Worm (Caenorhabditis elegans): ENCODE results near the gene D2045.5.

D2045.5 gene

ce11 chrIII:10469574-10470055, at the start of gene D2045.5:
D2045.5 (minus strand) TSS chrIII:10469624.
- TF ChIP-seq zip-5 (tag; optimal IDR thresholded peaks at IDR 0.05) = no peak
- no peak for TF ChIP-seq tbx-7 (tag; optimal IDR thresholded peaks at IDR 0.05)
- TF ChIP-seq ama-1 (optimal IDR thresholded peaks at IDR 0.05) = no peak
- no peak for TF ChIP-seq unc-55 (GFP tag; optimal IDR thresholded peaks at IDR 0.05)
- no peak for TF ChIP-seq nfya-1 (tag; optimal IDR thresholded peaks at IDR 0.05)
- TF ChIP-seq madf-2 (tag; optimal IDR thresholded peaks at IDR 0.05) = no peak
- no peak for TF ChIP-seq T23F11.4 (GFP tag; optimal IDR thresholded peaks at IDR 0.05)
- no peak for TF ChIP-seq pha-2 (tag; optimal IDR thresholded peaks at IDR 0.05)
- no peak for TF ChIP-seq hlh-30 (tag; optimal IDR thresholded peaks at IDR 0.05; ENCODE audit: insufficient read depth)
- TF ChIP-seq hlh-8 (tag; optimal IDR thresholded peaks at IDR 0.05) = no peak
- no peak for TF ChIP-seq mec-3 (tag; optimal IDR thresholded peaks at IDR 0.05; ENCODE audit: borderline replicate concordance)
- no peak for TF ChIP-seq eyg-1 (tag; optimal IDR thresholded peaks at IDR 0.05)
- TF ChIP-seq pros-1 (tag; optimal IDR thresholded peaks at IDR 0.05) = no peak
- no peak for TF ChIP-seq ceh-19 (GFP tag; optimal IDR thresholded peaks at IDR 0.05)
- TF ChIP-seq ceh-22 (tag; optimal IDR thresholded peaks at IDR 0.05) = no peak
- TF ChIP-seq sox-4 (tag; optimal IDR thresholded peaks at IDR 0.05) = no peak

ce11 chrIII:10518884-10519283, 49.5 kb upstream of the D2045.5 start:
- TF ChIP-seq hlh-30 (tag; optimal IDR thresholded peaks at IDR 0.05; ENCODE audit: insufficient read depth) (no peak), hlh-13 (GFP tag; optimal IDR thresholded peaks at IDR 0.05) (no peak), ttx-3 (tag; optimal IDR thresholded peaks at IDR 0.05) (no peak), K09A11.1 (tag; optimal IDR thresholded peaks at IDR 0.05; ENCODE audit: insufficient read depth) (no peak), madf-2 (tag; optimal IDR thresholded peaks at IDR 0.05) (no peak), ceh-19 (GFP tag; optimal IDR thresholded peaks at IDR 0.05) (no peak), ceh-31 (tag; optimal IDR thresholded peaks at IDR 0.05) (no peak), Y22D7AL.16 (tag; optimal IDR thresholded peaks at IDR 0.05) (no peak), odd-2 (tag; optimal IDR thresholded peaks at IDR 0.05) (no peak), nhr-11 (tag; optimal IDR thresholded peaks at IDR 0.05) (no peak), unc-86 (tag; optimal IDR thresholded peaks at IDR 0.05) (no peak), npax-4 (tag; optimal IDR thresholded peaks at IDR 0.05) (no peak), nfya-1 (tag; optimal IDR thresholded peaks at IDR 0.05) (no peak), hlh-8 (tag; optimal IDR thresholded peaks at IDR 0.05) (no peak), unc-42 (tag; optimal IDR thresholded peaks at IDR 0.05) (no peak), unc-55 (GFP tag; optimal IDR thresholded peaks at IDR 0.05) (no peak)

ce11 chrIII:10515751-10516150, 46.3 kb upstream of the D2045.5 start:
- TF ChIP-seq sdc-2 (tag; optimal IDR thresholded peaks at IDR 0.05) (no peak), sox-2 (GFP tag; IDR thresholded peaks at IDR 0.05) (no peak)

ce11 chrIII:10512570-10512969, 43.1 kb upstream of the D2045.5 start:
- TF ChIP-seq hlh-15 (tag; optimal IDR thresholded peaks at IDR 0.05) (no peak), unc-42 (tag; optimal IDR thresholded peaks at IDR 0.05) (peak; percentile 75), ztf-16 (tag; optimal IDR thresholded peaks at IDR 0.05) (no peak), madf-2 (tag; optimal IDR thresholded peaks at IDR 0.05) (no peak)

- TF ChIP-seq pha-4 (tag; optimal IDR thresholded peaks at IDR 0.05) = no peak
- peak; percentile 11 for TF ChIP-seq pax-1 (tag; optimal IDR thresholded peaks at IDR 0.05)
- TF ChIP-seq unc-55 (GFP tag; optimal IDR thresholded peaks at IDR 0.05) = peak; percentile 53
- TF ChIP-seq nfya-1 (tag; optimal IDR thresholded peaks at IDR 0.05) = peak; percentile 65
Observed at ce11 chrIII:10506699-10507248, 37.4 kb upstream of the D2045.5 start, which contains the start of the genes sip-1 and sly-1. sip-1 (minus strand) TSS chrIII:10506801. sly-1 (plus strand) TSS chrIII:10507058.

Measured in whole organism, late embryonic.